Worm (Caenorhabditis elegans): ENCODE results near the gene srh-135.

ce11 chrII:10182634-10183033, 44.3 kb downstream of the srh-135 start, which contains the start of gene srd-1:
- TF ChIP-seq elt-3 (tag; optimal IDR thresholded peaks at IDR 0.05), result no peak
- no peak for TF ChIP-seq alr-1 (tag; optimal IDR thresholded peaks at IDR 0.05)
- no peak for TF ChIP-seq ama-1 (optimal IDR thresholded peaks at IDR 0.05)
- no peak for TF ChIP-seq nhr-77 (tag; optimal IDR thresholded peaks at IDR 0.05)
- TF ChIP-seq zag-1 (tag; optimal IDR thresholded peaks at IDR 0.05), result no peak
- TF ChIP-seq ceh-82 (tag; optimal IDR thresholded peaks at IDR 0.05), result no peak
- no peak for TF ChIP-seq lsy-2 (tag; optimal IDR thresholded peaks at IDR 0.05)
- no peak for TF ChIP-seq ceh-16 (tag; optimal IDR thresholded peaks at IDR 0.05)
- TF ChIP-seq ztf-11 (tag; optimal IDR thresholded peaks at IDR 0.05), result no peak
- TF ChIP-seq nhr-11 (tag; optimal IDR thresholded peaks at IDR 0.05), result no peak
- no peak for TF ChIP-seq nhr-25 (tag; optimal IDR thresholded peaks at IDR 0.05)

Measured in whole organism, L2 larva.